Fruit fly (Drosophila melanogaster): ENCODE results near the gene Tengl2.

The Tengl2 gene

DNA sequence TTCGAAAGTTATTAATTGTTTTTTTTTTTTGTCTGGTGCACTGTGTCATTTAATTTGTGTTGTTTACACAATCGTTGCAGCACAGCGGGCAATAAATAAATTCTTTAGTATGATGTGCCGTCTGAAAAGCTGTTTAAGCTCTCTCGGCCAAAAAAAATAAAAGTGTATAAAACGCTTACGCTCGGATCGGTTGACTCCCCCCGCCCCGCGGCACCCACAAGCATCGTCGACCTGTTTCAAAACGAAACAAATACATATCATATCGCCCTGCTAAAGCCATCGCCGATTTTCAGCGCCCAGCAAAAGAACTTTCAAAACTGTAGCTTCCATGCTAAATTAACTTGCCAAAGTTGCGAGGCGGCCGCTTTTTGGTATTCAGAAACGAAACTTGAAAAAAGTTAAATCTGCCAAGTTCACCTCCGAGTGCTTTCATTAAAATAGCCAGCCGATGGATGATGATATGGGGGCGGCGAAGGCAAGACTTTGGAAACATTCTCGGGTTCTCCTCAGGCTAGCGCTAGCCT lies 44.8 kb downstream of the Tengl2 start:
- TF ChIP-seq CG12769 (tag; optimal IDR thresholded peaks at IDR 0.05) (peak; percentile 22), schlank (tag; optimal IDR thresholded peaks at IDR 0.05) (no peak), CG8944 (GFP tag; optimal IDR thresholded peaks at IDR 0.05) (no peak), Kr (GFP tag; optimal IDR thresholded peaks at IDR 0.05) (no peak), CG7372 (GFP tag; IDR thresholded peaks at IDR 0.05) (no peak), ftz-f1 (GFP tag; optimal IDR thresholded peaks at IDR 0.05) (peak; percentile 10), CG2712 (tag; optimal IDR thresholded peaks at IDR 0.05) (no peak), exex (tag; optimal IDR thresholded peaks at IDR 0.05) (peak; percentile 19), Deaf1 (tag; optimal IDR thresholded peaks at IDR 0.05) (peak; percentile 12), ATbp (GFP tag; optimal IDR thresholded peaks at IDR 0.05) (no peak), crp (GFP tag; optimal IDR thresholded peaks at IDR 0.05) (no peak), twi (tag; optimal IDR thresholded peaks at IDR 0.05) (no peak), sug (tag; optimal IDR thresholded peaks at IDR 0.05) (peak; percentile 14), Xrp1 (GFP tag; IDR thresholded peaks at IDR 0.05) (no peak), MBD-R2 (GFP tag; IDR thresholded peaks at IDR 0.05) (no peak), TFAM (GFP tag; optimal IDR thresholded peaks at IDR 0.05) (no peak), nmo (GFP tag; optimal IDR thresholded peaks at IDR 0.05) (no peak), sd (tag; optimal IDR thresholded peaks at IDR 0.05) (peak; percentile 22), chif (GFP tag; optimal IDR thresholded peaks at IDR 0.05) (no peak), wor (GFP tag; IDR thresholded peaks at IDR 0.05) (no peak), CG7963 (GFP tag; IDR thresholded peaks at IDR 0.05; ENCODE audit: partially characterized antibody) (no peak), usp (GFP tag; optimal IDR thresholded peaks at IDR 0.05) (no peak), odd (GFP tag; optimal IDR thresholded peaks at IDR 0.05) (no peak), CG43689 (GFP tag; IDR thresholded peaks at IDR 0.05) (no peak), CG17361 (GFP tag; IDR thresholded peaks at IDR 0.05) (no peak), Med (GFP tag) (peak; percentile 77), Dref (GFP tag; IDR thresholded peaks at IDR 0.05) (no peak), Sox102F (GFP tag; optimal IDR thresholded peaks at IDR 0.05) (no peak), CG13894 (tag; optimal IDR thresholded peaks at IDR 0.05) (peak; percentile 66), CG10431 (GFP tag; optimal IDR thresholded peaks at IDR 0.05) (no peak), pfk (GFP tag; optimal IDR thresholded peaks at IDR 0.05) (no peak)

DNA sequence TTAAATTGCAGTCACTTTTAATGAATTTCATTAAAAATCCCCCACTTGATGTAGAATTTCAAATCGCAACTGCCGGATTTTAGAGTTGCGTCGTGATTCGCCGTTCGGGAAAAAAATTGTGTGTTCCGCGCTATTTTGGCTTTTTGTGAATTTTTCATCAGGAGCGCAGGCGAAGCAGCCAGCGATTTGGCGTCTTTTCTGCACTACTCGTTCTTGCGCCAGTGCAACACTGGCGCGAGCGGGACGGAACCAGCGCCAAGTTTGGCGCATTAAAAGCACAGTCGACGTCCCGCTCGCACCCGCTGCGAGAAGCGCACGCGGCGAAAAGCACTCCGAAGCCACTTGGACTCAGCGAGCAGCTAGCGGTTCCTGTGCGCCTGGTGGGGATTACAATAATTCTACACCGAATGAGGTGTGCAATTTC lies 45.8 kb downstream of the Tengl2 start:
- TF ChIP-seq CG2199 (GFP tag; IDR thresholded peaks at IDR 0.05) (no peak), Vsx1 (GFP tag; optimal IDR thresholded peaks at IDR 0.05) (peak; percentile 67), CG1529 (GFP tag; optimal IDR thresholded peaks at IDR 0.05) (peak; percentile 28), az2 (GFP tag; optimal IDR thresholded peaks at IDR 0.05) (no peak), CG8290 (GFP tag; optimal IDR thresholded peaks at IDR 0.05) (peak; percentile 21), CG8290 (tag; optimal IDR thresholded peaks at IDR 0.05) (peak; percentile 42 to 80), D19A (tag; optimal IDR thresholded peaks at IDR 0.05) (peak; percentile 40), stwl (tag; optimal IDR thresholded peaks at IDR 0.05) (peak; percentile 67), NC2β (GFP tag; optimal IDR thresholded peaks at IDR 0.05) (peak; percentile 21), CG12769 (tag; optimal IDR thresholded peaks at IDR 0.05) (peak; percentile 79), Sry-β (GFP tag; optimal IDR thresholded peaks at IDR 0.05) (peak; percentile 69), ewg (GFP tag; optimal IDR thresholded peaks at IDR 0.05) (peak; percentile 81), fd64A (GFP tag; optimal IDR thresholded peaks at IDR 0.05) (peak; percentile 21), toy (GFP tag; IDR thresholded peaks at IDR 0.05) (no peak), CG18599 (GFP tag; optimal IDR thresholded peaks at IDR 0.05) (peak; percentile 53), CG12744 (GFP tag; optimal IDR thresholded peaks at IDR 0.05) (peak; percentile 46), Oaz (GFP tag; IDR thresholded peaks at IDR 0.05) (no peak), Dad (GFP tag; optimal IDR thresholded peaks at IDR 0.05) (peak; percentile 47), B-H2 (GFP tag; optimal IDR thresholded peaks at IDR 0.05) (peak; percentile 78), Nf-YB (GFP tag; optimal IDR thresholded peaks at IDR 0.05) (peak; percentile 73), mam (GFP tag; optimal IDR thresholded peaks at IDR 0.05) (peak; percentile 37), CG9876 (GFP tag; optimal IDR thresholded peaks at IDR 0.05) (no peak)
